Fruit fly (Drosophila melanogaster) whole organism, embryonic: Measurements from ENCODE around the gene mbm.

ENCODE experiments used
- Ada2b ChIP-seq: fragments of 200-800 bp; sonication (Bioruptor generic); IDR thresholded peaks from 2 replicates; pipeline ENCODE4 v1.3.6; 2022; ENCODE audit warnings: missing biosample characterization, missing genetic modification characterization
- Adf1 ChIP-seq: fragments of 200-800 bp; sonication (Bioruptor generic); IDR thresholded peaks from 2 replicates; pipeline ENCODE4 v1.3.6; 2022; ENCODE audit warnings: missing biosample characterization, missing genetic modification characterization
- CG10267 ChIP-seq: fragments of 200-800 bp; sonication (Bioruptor generic); optimal IDR thresholded peaks from 2 replicates; lab custom pipeline; 2018; ENCODE audit warnings: missing biosample characterization, mild to moderate bottlenecking, missing genetic modification characterization, moderate library complexity
- CG11398 ChIP-seq: fragments of 200-800 bp; sonication (Bioruptor generic); optimal IDR thresholded peaks from 2 replicates; lab custom pipeline; 2016; ENCODE audit warnings: missing biosample characterization, missing genetic modification characterization
- CG11560 ChIP-seq: fragments of 200-800 bp; sonication (Bioruptor generic); IDR thresholded peaks from 3 replicates; pipeline ENCODE4 v1.3.6; 2022; ENCODE audit warnings: missing biosample characterization, missing genetic modification characterization
- CG1233 ChIP-seq: fragments of 200-800 bp; sonication (Bioruptor generic); optimal IDR thresholded peaks from 4 replicates; lab custom pipeline; 2018; ENCODE audit warnings: missing biosample characterization, mild to moderate bottlenecking, missing genetic modification characterization
- CG14860 ChIP-seq: fragments of 200-800 bp; sonication (Bioruptor generic); IDR thresholded peaks from 3 replicates; pipeline ENCODE4 v1.3.6; 2022; ENCODE audit warnings: missing biosample characterization, missing genetic modification characterization; ENCODE audit not compliant: partially characterized antibody
- CG15073 ChIP-seq: fragments of 200-800 bp; sonication (Bioruptor generic); optimal IDR thresholded peaks from 2 replicates; lab custom pipeline; 2016; ENCODE audit warnings: missing biosample characterization, missing genetic modification characterization
- CG33213 ChIP-seq: fragments of 200-800 bp; sonication (Bioruptor generic); optimal IDR thresholded peaks from 3 replicates; lab custom pipeline; 2016; ENCODE audit warnings: missing biosample characterization, missing genetic modification characterization
- CG34376 ChIP-seq: fragments of 200-800 bp; sonication (Bioruptor generic); optimal IDR thresholded peaks from 2 replicates; lab custom pipeline; 2018; ENCODE audit warnings: missing biosample characterization, mild to moderate bottlenecking, missing genetic modification characterization
- CG3847 ChIP-seq: fragments of 200-800 bp; sonication (Bioruptor generic); IDR thresholded peaks from 2 replicates; pipeline ENCODE4 v1.3.6; 2022; ENCODE audit warnings: missing biosample characterization, missing genetic modification characterization
- CG4424 ChIP-seq: fragments of 200-800 bp; sonication (Bioruptor generic); optimal IDR thresholded peaks from 3 replicates; lab custom pipeline; 2016; ENCODE audit warnings: missing biosample characterization, missing genetic modification characterization
- CG4854 ChIP-seq: fragments of 200-800 bp; sonication (Bioruptor generic); optimal IDR thresholded peaks from 2 replicates; lab custom pipeline; 2016; ENCODE audit warnings: missing biosample characterization, missing genetic modification characterization, inconsistent platforms
- CG7786 ChIP-seq: fragments of 200-800 bp; sonication (Bioruptor generic); optimal IDR thresholded peaks from 2 replicates; lab custom pipeline; 2016; ENCODE audit warnings: missing biosample characterization, missing genetic modification characterization
- CG7963 ChIP-seq: fragments of 200-800 bp; sonication (Bioruptor generic); IDR thresholded peaks from 3 replicates; pipeline ENCODE4 v1.3.6; 2022; ENCODE audit warnings: missing biosample characterization, missing genetic modification characterization; ENCODE audit not compliant: partially characterized antibody
- CG9215 ChIP-seq: fragments of 200-800 bp; sonication (Bioruptor generic); IDR thresholded peaks from 2 replicates; pipeline ENCODE4 v1.3.6; 2022; ENCODE audit warnings: missing biosample characterization, missing genetic modification characterization
- Camta ChIP-seq: fragments of 200-800 bp; sonication (Bioruptor generic); optimal IDR thresholded peaks from 2 replicates; lab custom pipeline; 2016; ENCODE audit warnings: missing biosample characterization, missing genetic modification characterization
- Dbx ChIP-seq: fragments of 200-800 bp; sonication (Bioruptor generic); IDR thresholded peaks from 3 replicates; pipeline ENCODE4 v1.3.6; 2022; ENCODE audit warnings: missing biosample characterization, missing genetic modification characterization
- Dref ChIP-seq: fragments of 200-800 bp; sonication (Bioruptor generic); IDR thresholded peaks from 2 replicates; pipeline ENCODE4 v1.3.6; 2022; ENCODE audit warnings: missing biosample characterization, missing genetic modification characterization
- Elba2 ChIP-seq: fragments of 200-800 bp; sonication (Bioruptor generic); optimal IDR thresholded peaks from 3 replicates; lab custom pipeline; 2016; ENCODE audit warnings: missing biosample characterization, missing genetic modification characterization
- Ets97D ChIP-seq: fragments of 200-800 bp; sonication (Bioruptor generic); optimal IDR thresholded peaks from 3 replicates; lab custom pipeline; 2016; ENCODE audit warnings: missing biosample characterization, missing genetic modification characterization
- Oaz ChIP-seq: fragments of 200-800 bp; sonication (Bioruptor generic); IDR thresholded peaks from 2 replicates; pipeline ENCODE4 v1.3.6; 2022; ENCODE audit warnings: missing biosample characterization, missing genetic modification characterization
- Rfx ChIP-seq: fragments of 200-800 bp; sonication (Bioruptor generic); IDR thresholded peaks from 2 replicates; pipeline ENCODE4 v1.3.6; 2022; ENCODE audit warnings: missing biosample characterization, missing genetic modification characterization
- Sry-β ChIP-seq: fragments of 200-800 bp; sonication (Bioruptor generic); optimal IDR thresholded peaks from 2 replicates; lab custom pipeline; 2018; ENCODE audit warnings: missing biosample characterization, mild to moderate bottlenecking, missing genetic modification characterization, moderate library complexity
- Ssrp ChIP-seq: fragments of 200-800 bp; sonication (Bioruptor generic); optimal IDR thresholded peaks from 2 replicates; lab custom pipeline; 2018; ENCODE audit warnings: missing biosample characterization, mild to moderate bottlenecking, missing genetic modification characterization, moderate library complexity
- TFAM ChIP-seq: fragments of 200-800 bp; sonication (Bioruptor generic); optimal IDR thresholded peaks from 2 replicates; lab custom pipeline; 2017; ENCODE audit warnings: missing biosample characterization, missing genetic modification characterization, inconsistent platforms
- Tbp ChIP-seq: fragments of >200 bp; optimal IDR thresholded peaks from 2 replicates; lab custom pipeline; 2018; ENCODE audit warnings: missing biosample characterization, missing genetic modification characterization
- Trl ChIP-seq, 3 experiments: fragments of >200 bp in 2 of 3; fragments of 200-800 bp in 1 of 3; sonication (Bioruptor generic) in 1 of 3; optimal IDR thresholded peaks; 2 replicates in 1 of 3; 3 replicates in 2 of 3; lab custom pipeline; 2016 to 2017; ENCODE audit warnings: missing biosample characterization in 1 of 3, missing genetic modification characterization in 1 of 3
- Vsx1 ChIP-seq: fragments of 200-800 bp; sonication (Bioruptor generic); optimal IDR thresholded peaks from 2 replicates; lab custom pipeline; 2017; ENCODE audit warnings: missing biosample characterization, mild to moderate bottlenecking, missing genetic modification characterization, missing genetic modification reagents
- cato ChIP-seq: fragments of 200-800 bp; sonication (Bioruptor generic); optimal IDR thresholded peaks from 2 replicates; lab custom pipeline; 2016; ENCODE audit warnings: missing biosample characterization, missing genetic modification characterization, borderline replicate concordance
- chm ChIP-seq: fragments of 200-800 bp; sonication (Bioruptor generic); IDR thresholded peaks from 2 replicates; pipeline ENCODE4 v1.3.6; 2022; ENCODE audit warnings: missing biosample characterization, missing genetic modification characterization
- en ChIP-seq: fragments of 200-800 bp; sonication (Bioruptor generic); optimal IDR thresholded peaks from 2 replicates; lab custom pipeline; 2016; ENCODE audit warnings: missing biosample characterization, missing genetic modification characterization
- esg ChIP-seq: fragments of 200-800 bp; sonication (Bioruptor generic); conservative IDR thresholded peaks from 2 replicates; pipeline ENCODE4 v1.3.6; 2022; ENCODE audit warnings: missing biosample characterization, missing genetic modification characterization
- fd96Cb ChIP-seq: fragments of 200-800 bp; sonication (Bioruptor generic); optimal IDR thresholded peaks from 2 replicates; lab custom pipeline; 2018; ENCODE audit warnings: missing biosample characterization, mild to moderate bottlenecking, missing genetic modification characterization, moderate library complexity
- ftz-f1 ChIP-seq: fragments of 200-800 bp; sonication (Bioruptor generic); optimal IDR thresholded peaks from 2 replicates; lab custom pipeline; 2016; ENCODE audit warnings: missing biosample characterization, missing genetic modification characterization
- ham ChIP-seq: fragments of 200-800 bp; sonication (Bioruptor generic); IDR thresholded peaks from 2 replicates; pipeline ENCODE4 v1.3.6; 2022; ENCODE audit warnings: missing biosample characterization, missing genetic modification characterization
- her ChIP-seq: fragments of 200-800 bp; sonication (Bioruptor generic); optimal IDR thresholded peaks from 2 replicates; lab custom pipeline; 2016; ENCODE audit warnings: missing biosample characterization, missing genetic modification characterization
- ind ChIP-seq: fragments of 200-800 bp; sonication (Bioruptor generic); optimal IDR thresholded peaks from 3 replicates; lab custom pipeline; 2016; ENCODE audit warnings: missing biosample characterization, missing genetic modification characterization
- jing ChIP-seq: fragments of 200-800 bp; sonication (Bioruptor generic); optimal IDR thresholded peaks from 2 replicates; lab custom pipeline; 2018; ENCODE audit warnings: missing biosample characterization, mild to moderate bottlenecking, missing genetic modification characterization
- lbe ChIP-seq: fragments of 200-800 bp; sonication (Bioruptor generic); optimal IDR thresholded peaks from 2 replicates; lab custom pipeline; 2016; ENCODE audit warnings: missing biosample characterization, mild to moderate bottlenecking, missing genetic modification characterization
- lov ChIP-seq, 2 experiments: fragments of 200-800 bp in 1 of 2; fragments of >200 bp in 1 of 2; sonication (Bioruptor generic) in 1 of 2; IDR thresholded peaks in 1 of 2; optimal IDR thresholded peaks in 1 of 2; 2 replicates in 1 of 2; 3 replicates in 1 of 2; pipeline versions ENCODE4 v1.3.6 to Lab custom; 2017 to 2022; ENCODE audit warnings: missing biosample characterization in 1 of 2, missing genetic modification characterization in 1 of 2
- mld ChIP-seq: fragments of 200-800 bp; sonication (Bioruptor generic); IDR thresholded peaks from 3 replicates; pipeline ENCODE4 v1.3.6; 2022; ENCODE audit warnings: missing biosample characterization, missing genetic modification characterization; ENCODE audit not compliant: partially characterized antibody
- nerfin-2 ChIP-seq: fragments of 200-800 bp; sonication (Bioruptor generic); IDR thresholded peaks from 2 replicates; pipeline ENCODE4 v1.3.6; 2022; ENCODE audit warnings: missing biosample characterization, missing genetic modification characterization; ENCODE audit not compliant: partially characterized antibody
- nmo ChIP-seq: fragments of 200-800 bp; sonication (Bioruptor generic); optimal IDR thresholded peaks from 2 replicates; lab custom pipeline; 2018; ENCODE audit warnings: missing biosample characterization, mild to moderate bottlenecking, missing genetic modification characterization, moderate library complexity
- peb ChIP-seq: fragments of 200-800 bp; sonication (Bioruptor generic); IDR thresholded peaks from 2 replicates; pipeline ENCODE4 v1.3.6; 2022; ENCODE audit warnings: missing biosample characterization, missing genetic modification characterization
- trem ChIP-seq: fragments of 200-800 bp; optimal IDR thresholded peaks from 3 replicates; lab custom pipeline; 2019; ENCODE audit warnings: missing biosample characterization, mild to moderate bottlenecking, missing genetic modification characterization, moderate library complexity
- tx ChIP-seq: fragments of 200-800 bp; sonication (Bioruptor generic); optimal IDR thresholded peaks from 2 replicates; lab custom pipeline; 2016; ENCODE audit warnings: missing biosample characterization, missing genetic modification characterization
- wor ChIP-seq: fragments of 200-800 bp; sonication (Bioruptor generic); IDR thresholded peaks from 2 replicates; pipeline ENCODE4 v1.3.6; 2022; ENCODE audit warnings: missing biosample characterization, missing genetic modification characterization

The mbm gene

dm6 chr2L:297480-298284 lies 24.2 kb upstream of the mbm start, which contains the start of gene Pi3K21B (continued):
- TF ChIP-seq Sry-β (GFP tag; lab: Kevin White, UChicago), result no peak
- TF ChIP-seq Adf1, result peak; percentile 25; the same call in 1 of the 2 replicates
- peak; percentile 93 for TF ChIP-seq nmo (GFP tag; lab: Kevin White, UChicago)
- peak; percentile 81 for TF ChIP-seq CG4854 (GFP tag; lab: Kevin White, UChicago)
- TF ChIP-seq Ssrp (tag; lab: Kevin White, UChicago), result peak; percentile 90
- peak; percentile 87 for TF ChIP-seq CG9215 (GFP tag; lab: Robert Waterston, UW)
- peak; percentile 92 for TF ChIP-seq ind
- TF ChIP-seq CG11560 (tag; lab: Robert Waterston, UW), result peak; percentile 78
- peak; percentile 93 for TF ChIP-seq CG33213 (GFP tag; lab: Kevin White, UChicago)
- peak; percentile 93 for TF ChIP-seq Dbx (GFP tag; lab: Robert Waterston, UW)
- TF ChIP-seq cato (GFP tag; lab: Kevin White, UChicago), result peak; percentile 84
- TF ChIP-seq ftz-f1 (GFP tag; lab: Kevin White, UChicago), result peak; percentile 33
- TF ChIP-seq Oaz (GFP tag; lab: Robert Waterston, UW), result peak; percentile 79
- TF ChIP-seq CG3847 (GFP tag; lab: Robert Waterston, UW), result peak; percentile 93
- peak; percentile 95 for TF ChIP-seq CG7786 (GFP tag; lab: Kevin White, UChicago)
- TF ChIP-seq CG14860 (GFP tag; lab: Robert Waterston, UW), result no peak
- TF ChIP-seq CG11398 (GFP tag; lab: Kevin White, UChicago), result peak; percentile 76
- peak; percentile 98 for TF ChIP-seq CG10267
- peak; percentile 61 for TF ChIP-seq Vsx1 (GFP tag; lab: Kevin White, UChicago)
- TF ChIP-seq chm (GFP tag; lab: Robert Waterston, UW), result peak; percentile 90
- TF ChIP-seq ham, result peak; percentile 83
- peak; percentile 75 for TF ChIP-seq wor (GFP tag; lab: Robert Waterston, UW)
- peak; percentile 85 for TF ChIP-seq CG34376 (GFP tag; lab: Kevin White, UChicago)
- peak; percentile 43 for TF ChIP-seq Dref (GFP tag; lab: Robert Waterston, UW)
- peak; percentile 58 for TF ChIP-seq en (GFP tag; lab: Kevin White, UChicago)
- no peak for TF ChIP-seq nerfin-2 (GFP tag; lab: Robert Waterston, UW)
- TF ChIP-seq CG15073 (GFP tag; lab: Kevin White, UChicago), result peak; percentile 67
- TF ChIP-seq CG1233 (GFP tag; lab: Kevin White, UChicago), result peak; percentile 88
- TF ChIP-seq lbe (GFP tag; lab: Kevin White, UChicago), result peak; percentile 83
- TF ChIP-seq fd96Cb, result peak; percentile 89
- peak; percentile 89 for TF ChIP-seq CG4424 (GFP tag; lab: Kevin White, UChicago)
- peak; percentile 43 for TF ChIP-seq jing (GFP tag; lab: Kevin White, UChicago)
- TF ChIP-seq peb, result peak; percentile 70
- peak; percentile 89 for TF ChIP-seq her (GFP tag; lab: Kevin White, UChicago)
- TF ChIP-seq TFAM, result no peak
- no peak for TF ChIP-seq mld (GFP tag; lab: Robert Waterston, UW)
- TF ChIP-seq esg (GFP tag; lab: Robert Waterston, UW), result peak; percentile 87
- TF ChIP-seq lov (optimal IDR thresholded peaks at IDR 0.05; lab: Kevin White, UChicago), result no peak
- TF ChIP-seq lov (GFP tag; IDR thresholded peaks at IDR 0.05; lab: Robert Waterston, UW), result 0 out of 3 replicates have a peak, but pooled peaks have one; percentile 4
- peak; percentile 90 for TF ChIP-seq tx
- TF ChIP-seq Ets97D (GFP tag; lab: Kevin White, UChicago), result peak; percentile 88
- peak; percentile 61 for TF ChIP-seq Elba2 (GFP tag; lab: Kevin White, UChicago)
- TF ChIP-seq Rfx, result peak; percentile 96
- 0 out of 3 replicates have a peak, but pooled peaks have one; percentile 24 for TF ChIP-seq CG7963 (GFP tag; lab: Robert Waterston, UW)
- TF ChIP-seq Camta, result peak; percentile 90
- peak; percentile 79 for TF ChIP-seq Ada2b
- TF ChIP-seq Tbp, result no peak
- TF ChIP-seq Trl (optimal IDR thresholded peaks at IDR 0.05; lab: Kevin White, UChicago), result no peak
- peak; percentile 96 for TF ChIP-seq Trl (GFP tag; optimal IDR thresholded peaks at IDR 0.05; lab: Kevin White, UChicago)
- peak; percentile 94 for TF ChIP-seq trem (tag; lab: Kevin White, UChicago)
